Fruit fly (Drosophila melanogaster): ENCODE results near the gene CG15717.

Gene CG15717

DNA sequence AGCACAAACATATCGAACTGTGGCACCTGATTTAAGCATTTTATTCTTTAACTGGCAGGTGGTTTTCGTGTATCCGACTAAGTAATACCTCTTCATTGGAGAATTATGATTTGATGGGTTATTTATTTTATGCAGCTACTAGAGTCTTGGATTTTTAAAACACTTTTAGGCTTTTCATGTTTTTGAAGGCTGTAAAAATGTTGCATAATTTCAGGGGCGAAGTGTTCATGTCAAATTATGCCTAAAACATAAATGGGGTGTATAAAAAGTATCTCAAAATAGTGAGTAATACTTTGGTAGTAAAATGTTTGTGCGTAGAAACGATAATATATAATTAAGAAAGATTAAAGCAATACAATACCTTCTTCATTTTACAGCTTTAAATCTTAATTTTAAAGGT lies 6.1 kb downstream of the CG15717 start:
- TF ChIP-seq N (GFP tag; optimal IDR thresholded peaks at IDR 0.05) (peak; percentile 22), Myc (optimal IDR thresholded peaks at IDR 0.05) (peak; percentile 70), psq (GFP tag; optimal IDR thresholded peaks at IDR 0.05) (no peak)

dm6 chrX:13135702-13136101 lies 7.0 kb downstream of the CG15717 start:
- no peak for TF ChIP-seq Sp1 (GFP tag; optimal IDR thresholded peaks at IDR 0.05)
- peak; percentile 31 for TF ChIP-seq fru (GFP tag; optimal IDR thresholded peaks at IDR 0.05)
- no peak for TF ChIP-seq HLH106 (tag; optimal IDR thresholded peaks at IDR 0.05)
- TF ChIP-seq br (GFP tag; optimal IDR thresholded peaks at IDR 0.05): peak; percentile 19
- TF ChIP-seq psq (GFP tag; optimal IDR thresholded peaks at IDR 0.05): peak; percentile 18
- TF ChIP-seq pan (optimal IDR thresholded peaks at IDR 0.05): no peak
- TF ChIP-seq h (GFP tag; optimal IDR thresholded peaks at IDR 0.05): peak; percentile 42
- no peak for TF ChIP-seq CG32264 (GFP tag; optimal IDR thresholded peaks at IDR 0.05)
- peak; percentile 23 for TF ChIP-seq rgr (GFP tag; optimal IDR thresholded peaks at IDR 0.05)
- no peak for TF ChIP-seq lola (GFP tag; optimal IDR thresholded peaks at IDR 0.05)
- TF ChIP-seq Hr78 (GFP tag; optimal IDR thresholded peaks at IDR 0.05): no peak
- TF ChIP-seq GATAd (GFP tag; optimal IDR thresholded peaks at IDR 0.05): no peak
- TF ChIP-seq ey (GFP tag; optimal IDR thresholded peaks at IDR 0.05): peak; percentile 3
- no peak for TF ChIP-seq sage (GFP tag; optimal IDR thresholded peaks at IDR 0.05)
- TF ChIP-seq Hnf4 (GFP tag; optimal IDR thresholded peaks at IDR 0.05): peak; percentile 23
- no peak for TF ChIP-seq Dfd (GFP tag; optimal IDR thresholded peaks at IDR 0.05)
- TF ChIP-seq Dif (GFP tag; optimal IDR thresholded peaks at IDR 0.05; ENCODE audit: partially characterized antibody): no peak
- peak in 1 of 2 experiments; percentile 23 for TF ChIP-seq foxo (GFP tag; optimal IDR thresholded peaks at IDR 0.05)
- TF ChIP-seq CG9705 (GFP tag; optimal IDR thresholded peaks at IDR 0.05): no peak
- TF ChIP-seq Rel (GFP tag; optimal IDR thresholded peaks at IDR 0.05): no peak
- no peak for TF ChIP-seq Rel (tag; optimal IDR thresholded peaks at IDR 0.05)
- TF ChIP-seq sv (GFP tag; optimal IDR thresholded peaks at IDR 0.05): peak; percentile 35
- no peak for TF ChIP-seq woc (GFP tag; optimal IDR thresholded peaks at IDR 0.05)

DNA sequence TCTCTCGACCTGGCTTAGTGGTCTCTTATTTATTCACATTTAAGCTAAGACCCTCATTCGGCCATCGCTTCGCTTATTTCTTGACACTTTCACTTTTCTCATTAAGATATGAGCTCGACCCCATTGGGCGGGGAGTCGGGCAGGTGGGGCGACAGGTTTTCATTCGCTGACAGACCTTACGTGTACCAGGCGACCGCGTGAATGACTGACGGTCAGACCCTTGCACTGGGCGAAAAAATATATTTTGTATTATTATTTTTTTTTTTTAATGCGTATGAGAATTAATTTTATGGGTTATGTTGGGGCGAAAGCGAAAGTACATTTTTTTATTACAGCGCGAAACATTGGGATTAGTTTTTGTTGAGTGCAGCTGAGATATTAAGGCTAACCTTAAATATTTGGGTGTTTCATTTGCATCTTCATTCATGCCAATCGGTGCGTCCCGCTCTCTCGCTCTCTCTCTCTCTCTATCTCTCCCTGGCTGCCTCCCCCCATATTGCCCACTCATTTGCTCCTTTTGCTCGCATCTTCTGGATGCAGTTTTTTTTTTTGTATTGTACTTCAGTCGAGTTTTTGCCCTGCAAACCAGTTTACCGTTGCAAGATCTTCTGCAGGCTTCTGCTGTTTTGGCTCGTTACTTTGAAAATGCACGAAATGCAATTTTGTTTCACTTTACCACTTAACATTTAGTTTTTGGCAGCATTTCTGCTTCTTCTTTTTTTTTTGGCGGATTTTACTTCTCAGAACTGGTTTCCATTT lies 8.4 kb downstream of the CG15717 start:
- TF ChIP-seq dsf (GFP tag; optimal IDR thresholded peaks at IDR 0.05; ENCODE audit: borderline replicate concordance) (no peak), tai (GFP tag; optimal IDR thresholded peaks at IDR 0.05) (no peak), woc (GFP tag; optimal IDR thresholded peaks at IDR 0.05) (peak; percentile 27), Hr83 (GFP tag; optimal IDR thresholded peaks at IDR 0.05; ENCODE audit: poor library complexity, severe bottlenecking) (no peak), ey (GFP tag; optimal IDR thresholded peaks at IDR 0.05) (peak; percentile 6), usp (GFP tag; optimal IDR thresholded peaks at IDR 0.05) (no peak), brk (GFP tag; optimal IDR thresholded peaks at IDR 0.05) (no peak), Dfd (GFP tag; optimal IDR thresholded peaks at IDR 0.05) (no peak), Dif (GFP tag; optimal IDR thresholded peaks at IDR 0.05; ENCODE audit: partially characterized antibody) (no peak), psq (GFP tag; optimal IDR thresholded peaks at IDR 0.05) (peak; percentile 86), CrebA (GFP tag; optimal IDR thresholded peaks at IDR 0.05; ENCODE audit: borderline replicate concordance) (peak; percentile 51), HLH106 (tag; optimal IDR thresholded peaks at IDR 0.05) (peak; percentile 61), Rel (GFP tag; optimal IDR thresholded peaks at IDR 0.05) (peak; percentile 54), Rel (tag; optimal IDR thresholded peaks at IDR 0.05) (no peak), lola (GFP tag; optimal IDR thresholded peaks at IDR 0.05) (no peak), Myc (optimal IDR thresholded peaks at IDR 0.05) (no peak), fru (GFP tag; optimal IDR thresholded peaks at IDR 0.05) (peak; percentile 90), CG32264 (GFP tag; optimal IDR thresholded peaks at IDR 0.05) (no peak), dmrt93B (GFP tag; optimal IDR thresholded peaks at IDR 0.05) (peak; percentile 29), Hnf4 (GFP tag; optimal IDR thresholded peaks at IDR 0.05) (peak; percentile 35), Sp1 (GFP tag; optimal IDR thresholded peaks at IDR 0.05) (peak; percentile 75), Jra (GFP tag; optimal IDR thresholded peaks at IDR 0.05) (no peak), OdsH (GFP tag; optimal IDR thresholded peaks at IDR 0.05) (peak; percentile 60), jim (GFP tag; optimal IDR thresholded peaks at IDR 0.05) (no peak), GATAd (GFP tag; optimal IDR thresholded peaks at IDR 0.05) (no peak), h (GFP tag; optimal IDR thresholded peaks at IDR 0.05) (peak; percentile 88), rgr (GFP tag; optimal IDR thresholded peaks at IDR 0.05) (peak; percentile 21), pan (optimal IDR thresholded peaks at IDR 0.05) (no peak), sage (GFP tag; optimal IDR thresholded peaks at IDR 0.05) (peak; percentile 41), Mio (GFP tag; optimal IDR thresholded peaks at IDR 0.05) (no peak), CG9705 (GFP tag; optimal IDR thresholded peaks at IDR 0.05) (no peak), Abd-B (GFP tag; optimal IDR thresholded peaks at IDR 0.05) (no peak), Hr78 (GFP tag; optimal IDR thresholded peaks at IDR 0.05) (no peak), dl (GFP tag; optimal IDR thresholded peaks at IDR 0.05; ENCODE audit: insufficient read depth in 1 of 2, partially characterized antibody in 2 of 2) (peak in 1 of 2 experiments; percentile 8), Vsx2 (GFP tag; optimal IDR thresholded peaks at IDR 0.05; ENCODE audit: partially characterized antibody) (no peak), sv (GFP tag; optimal IDR thresholded peaks at IDR 0.05) (no peak), N (GFP tag; optimal IDR thresholded peaks at IDR 0.05) (no peak), br (GFP tag; optimal IDR thresholded peaks at IDR 0.05) (peak; percentile 19), foxo (GFP tag; optimal IDR thresholded peaks at IDR 0.05) (peak in 1 of 2 experiments; percentile 89)
